Worm (Caenorhabditis elegans): Measurements from ENCODE around the gene gtbp-1.

Gene gtbp-1

DNA sequence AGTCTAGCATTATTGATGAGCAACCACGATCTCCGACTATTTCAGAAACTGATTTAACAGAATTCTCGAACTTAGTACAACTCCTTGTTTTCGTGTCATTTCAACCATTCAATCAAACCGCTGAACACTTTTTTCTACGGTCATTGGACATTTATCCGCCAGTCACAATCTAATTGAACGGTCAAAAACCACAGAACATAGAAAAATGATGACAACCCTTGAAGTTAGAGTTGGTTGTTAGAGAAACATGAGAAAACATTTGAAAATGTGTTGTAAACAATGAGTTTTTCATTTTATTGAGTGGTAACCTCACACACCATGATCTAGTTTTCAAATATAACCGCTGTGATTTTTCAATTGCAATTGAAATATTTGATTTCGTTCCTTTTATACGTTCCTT is 15.7 kb upstream of the gtbp-1 start:
- TF ChIP-seq unc-62 (GFP tag; optimal IDR thresholded peaks at IDR 0.05): no peak
- peak; percentile 55 for TF ChIP-seq skn-1 (tag; optimal IDR thresholded peaks at IDR 0.05)

DNA sequence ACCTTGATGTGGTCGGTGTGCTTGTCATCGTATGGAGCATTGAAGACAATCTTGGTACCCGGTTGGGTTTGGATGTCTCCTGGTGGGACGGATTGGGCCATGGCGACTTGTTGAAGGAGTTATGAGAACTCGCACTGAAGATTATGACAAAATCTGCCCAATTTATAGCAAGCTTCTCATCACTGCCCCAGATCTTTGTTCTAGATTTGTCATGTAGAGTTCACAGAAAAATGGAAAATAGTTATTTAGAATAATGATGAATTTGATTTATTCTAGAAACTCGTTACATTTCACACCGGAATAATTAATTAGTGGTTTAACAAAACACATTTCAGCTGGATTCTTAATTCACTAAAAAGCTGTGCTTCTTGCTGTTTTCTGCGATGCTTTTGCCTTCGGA is 14.9 kb upstream of the gtbp-1 start, which contains the start of gene msp-38:
msp-38 (minus strand) TSS at position 101 of the 400 bp plus-strand sequence.
- no peak for TF ChIP-seq lir-3 (tag; optimal IDR thresholded peaks at IDR 0.05; ENCODE audit: poor library complexity)

DNA sequence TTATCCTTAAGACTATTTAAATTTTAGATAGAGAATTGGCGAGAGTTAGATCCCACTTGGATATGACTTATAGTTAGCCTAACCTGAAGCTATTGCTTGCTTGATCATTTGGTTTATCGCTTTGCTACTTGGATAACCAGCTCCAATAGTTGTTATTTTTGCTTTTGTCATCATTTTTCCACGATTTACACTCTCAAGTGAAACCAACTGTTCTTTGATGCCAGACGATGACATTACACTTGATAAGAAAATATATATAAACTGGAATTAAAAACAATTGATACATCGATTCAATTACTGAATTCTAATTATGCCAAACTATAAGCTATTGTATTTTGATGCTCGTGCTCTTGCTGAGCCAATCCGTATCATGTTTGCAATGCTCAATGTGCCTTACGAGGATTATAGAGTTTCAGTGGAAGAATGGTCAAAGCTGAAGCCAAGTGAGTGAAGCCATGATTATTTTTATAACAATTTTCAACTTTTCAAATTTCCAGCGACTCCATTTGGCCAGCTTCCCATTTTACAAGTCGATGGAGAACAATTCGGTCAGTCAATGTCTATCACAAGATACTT is 13.3 kb upstream of the gtbp-1 start, which contains the start of the genes gst-2, gst-4 and dhs-12:
gst-2 (minus strand) TSS at position 132 of the 576 bp plus-strand sequence.
gst-4 (plus strand) TSS at position 296 of the 576 bp plus-strand sequence.
dhs-12 (plus strand) TSS at position 526 of the 576 bp plus-strand sequence.
- TF ChIP-seq snu-23 (GFP tag; optimal IDR thresholded peaks at IDR 0.05) (no peak), fos-1 (tag; optimal IDR thresholded peaks at IDR 0.05) (no peak), elt-2 (tag; optimal IDR thresholded peaks at IDR 0.05) (peak; percentile 8), ztf-11 (tag; optimal IDR thresholded peaks at IDR 0.05) (no peak), lsy-2 (tag; optimal IDR thresholded peaks at IDR 0.05) (no peak), nhr-19 (GFP tag; conservative IDR thresholded peaks at IDR 0.05) (0 out of 2 replicates have a peak, but pooled peaks have one; percentile 15), mep-1 (tag; optimal IDR thresholded peaks at IDR 0.05) (no peak), tbx-2 (tag; optimal IDR thresholded peaks at IDR 0.05) (no peak), xbp-1 (tag; optimal IDR thresholded peaks at IDR 0.05) (no peak), skn-1 (tag; optimal IDR thresholded peaks at IDR 0.05) (peak; percentile 83), rnt-1 (tag; optimal IDR thresholded peaks at IDR 0.05) (no peak), ceh-90 (tag; optimal IDR thresholded peaks at IDR 0.05) (no peak), efl-3 (GFP tag; optimal IDR thresholded peaks at IDR 0.05) (no peak), sup-37 (GFP tag; optimal IDR thresholded peaks at IDR 0.05) (no peak), ceh-82 (tag; optimal IDR thresholded peaks at IDR 0.05) (no peak), isw-1 (GFP tag; IDR thresholded peaks at IDR 0.05) (no peak), nhr-90 (tag; optimal IDR thresholded peaks at IDR 0.05; ENCODE audit: poor library complexity) (no peak), nhr-84 (tag; optimal IDR thresholded peaks at IDR 0.05) (no peak)

DNA sequence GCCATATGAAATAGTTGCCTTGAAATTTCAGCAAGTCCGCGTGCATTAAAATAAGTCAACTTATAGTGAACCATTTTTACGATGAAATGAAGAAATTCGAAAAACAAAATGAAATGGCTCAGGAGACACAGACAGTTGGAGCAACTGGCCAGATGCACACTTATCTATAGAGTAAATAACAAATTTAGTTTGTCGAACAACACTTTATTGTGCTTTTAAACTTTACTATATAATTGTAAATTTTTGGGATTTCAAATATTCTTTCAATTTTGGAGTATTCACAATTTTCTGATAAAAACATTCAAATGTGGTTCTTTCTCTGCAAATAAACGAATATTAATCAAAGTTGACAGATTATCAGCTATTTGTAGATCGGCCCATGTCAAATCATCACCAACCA is 11.4 kb upstream of the gtbp-1 start, which contains the start of gene gst-3:
gst-3 (minus strand) TSS at position 101 of the 400 bp plus-strand sequence.
- no peak for TF ChIP-seq lin-15B (tag; optimal IDR thresholded peaks at IDR 0.05)
- TF ChIP-seq vab-15 (tag; optimal IDR thresholded peaks at IDR 0.05): no peak
- no peak for TF ChIP-seq fos-1 (tag; optimal IDR thresholded peaks at IDR 0.05)
- no peak for TF ChIP-seq ceh-90 (tag; optimal IDR thresholded peaks at IDR 0.05)
- no peak for TF ChIP-seq sup-37 (GFP tag; optimal IDR thresholded peaks at IDR 0.05)
- no peak for TF ChIP-seq nhr-90 (tag; optimal IDR thresholded peaks at IDR 0.05; ENCODE audit: poor library complexity)
- no peak for TF ChIP-seq mab-9 (GFP tag; IDR thresholded peaks at IDR 0.05)
- no peak for TF ChIP-seq pqm-1 (tag; optimal IDR thresholded peaks at IDR 0.05)
- TF ChIP-seq mdl-1 (tag; optimal IDR thresholded peaks at IDR 0.05): no peak
- no peak for TF ChIP-seq rnt-1 (tag; optimal IDR thresholded peaks at IDR 0.05)
- no peak for TF ChIP-seq hlh-4 (tag; optimal IDR thresholded peaks at IDR 0.05)
- no peak for TF ChIP-seq efl-3 (GFP tag; optimal IDR thresholded peaks at IDR 0.05)
- TF ChIP-seq lir-3 (tag; optimal IDR thresholded peaks at IDR 0.05; ENCODE audit: poor library complexity): no peak

DNA sequence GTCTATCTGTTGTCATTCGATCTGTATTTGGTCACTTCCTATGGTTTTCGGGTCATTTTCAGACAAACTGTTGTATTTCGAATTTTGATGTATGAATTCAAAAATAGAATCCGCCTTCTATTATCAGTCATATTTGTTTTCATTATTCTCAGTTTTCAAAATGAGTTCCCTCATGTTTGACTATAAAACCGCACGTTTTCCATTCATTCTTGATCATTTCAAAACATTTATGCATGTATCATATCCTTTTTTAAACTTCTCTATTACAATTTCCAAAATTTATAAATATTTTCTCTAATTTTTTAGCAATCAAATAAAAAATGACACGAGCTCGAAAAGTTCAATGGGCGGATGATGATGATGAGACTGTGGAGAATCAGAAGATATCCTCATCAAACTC is 9.0 kb upstream of the gtbp-1 start, which contains the start of gene K08F4.12:
K08F4.12 (plus strand) TSS at position 301 of the 400 bp plus-strand sequence.
- TF ChIP-seq lin-39 (tag; optimal IDR thresholded peaks at IDR 0.05) (no peak), C04F5.9 (tag; optimal IDR thresholded peaks at IDR 0.05) (no peak), egl-27 (tag; optimal IDR thresholded peaks at IDR 0.05) (no peak), ets-5 (GFP tag; IDR thresholded peaks at IDR 0.05) (no peak), ceh-82 (tag; optimal IDR thresholded peaks at IDR 0.05) (no peak), ceh-88 (GFP tag; IDR thresholded peaks at IDR 0.05) (no peak), Y116A8C.19 (tag; optimal IDR thresholded peaks at IDR 0.05; ENCODE audit: borderline replicate concordance) (no peak), ceh-8 (GFP tag; optimal IDR thresholded peaks at IDR 0.05) (no peak)

All from whole organism, L1 larva.